Worm (Caenorhabditis elegans) whole organism, mixed stage, embryonic: Measurements from ENCODE around the gene F31B9.3.

Source experiments
- ces-1 ChIP-seq: fragments of 150-350 bp; optimal IDR thresholded peaks from 2 replicates; lab custom pipeline; 2014; ENCODE audit warnings: missing biosample characterization, missing genetic modification reagents, missing genetic modification characterization
- elt-1 ChIP-seq: sonication (generic microtip); optimal IDR thresholded peaks from 2 replicates; lab custom pipeline; 2017; ENCODE audit warnings: missing genetic modification characterization, mild to moderate bottlenecking, missing compliant biosample characterization, antibody characterized with exemption, moderate library complexity, borderline replicate concordance; ENCODE audit not compliant: insufficient read depth
- ham-2 ChIP-seq: fragments of 200-800 bp; sonication (Bioruptor generic); optimal IDR thresholded peaks from 2 replicates; lab custom pipeline; 2018; ENCODE audit warnings: mild to moderate bottlenecking, missing genetic modification characterization, missing compliant biosample characterization
- lin-32 ChIP-seq: fragments of 200-800 bp; sonication (Bioruptor generic); optimal IDR thresholded peaks from 2 replicates; lab custom pipeline; 2018; ENCODE audit warnings: mild to moderate bottlenecking, missing genetic modification characterization, missing compliant biosample characterization
- mep-1 ChIP-seq: fragments of 150-350 bp; optimal IDR thresholded peaks from 2 replicates; lab custom pipeline; 2017; ENCODE audit warnings: missing biosample characterization, missing genetic modification reagents, missing genetic modification characterization, inconsistent platforms
- nhr-76 ChIP-seq: sonication (generic microtip); optimal IDR thresholded peaks from 2 replicates; lab custom pipeline; 2017; ENCODE audit warnings: missing biosample characterization, missing genetic modification characterization
- pha-4 ChIP-seq: fragments of 150-350 bp; optimal IDR thresholded peaks from 2 replicates; lab custom pipeline; 2018; ENCODE audit warnings: missing biosample characterization, missing genetic modification reagents, missing genetic modification characterization
- sptf-1 ChIP-seq: sonication (generic microtip); optimal IDR thresholded peaks from 2 replicates; lab custom pipeline; 2017; ENCODE audit warnings: mild to moderate bottlenecking, missing genetic modification characterization, moderate library complexity, missing compliant biosample characterization
- unc-39 ChIP-seq: fragments of 150-350 bp; optimal IDR thresholded peaks from 2 replicates; lab custom pipeline; 2014; ENCODE audit warnings: missing biosample characterization, missing genetic modification characterization

F31B9.3 gene

DNA sequence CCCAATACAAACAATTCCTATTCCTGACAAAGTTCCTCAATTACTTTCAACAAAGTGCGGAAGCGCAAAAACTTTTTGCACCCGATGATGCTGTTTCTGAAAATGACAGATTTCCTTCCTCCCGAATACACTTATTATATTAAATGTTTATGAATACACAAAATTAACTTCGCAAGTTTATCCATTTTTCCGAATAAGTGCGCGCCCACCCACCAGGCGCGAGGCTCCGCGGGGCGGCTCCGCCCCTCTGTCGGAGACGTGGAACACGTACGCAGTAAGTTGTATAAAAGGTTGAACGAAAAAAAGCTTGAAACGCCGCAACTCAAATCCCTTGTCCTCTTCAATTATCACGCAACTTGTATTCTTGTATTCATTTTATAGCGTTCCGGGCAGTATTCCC lies 35.2 kb downstream of the F31B9.3 start, which contains the start of gene C09G1.5:
Gene C09G1.5 (plus strand): TSS at position 301 of the 400 bp plus-strand sequence.
- TF ChIP-seq lin-32 (GFP tag; lab: Kevin White, UChicago) (no peak), ces-1 (GFP tag; lab: Kevin White, UChicago) (no peak), unc-39 (no peak), elt-1 (tag; lab: Kevin White, UChicago) (no peak), mep-1 (tag; lab: Kevin White, UChicago) (no peak), sptf-1 (no peak), nhr-76 (tag; lab: Kevin White, UChicago) (no peak), ham-2 (no peak), pha-4 (tag; lab: Kevin White, UChicago) (no peak)
